Worm (Caenorhabditis elegans) whole organism, L4 larva: Measurements from ENCODE around the gene srh-75.

Experiments used
- F37D6.2 ChIP-seq: sonication (generic microtip); optimal IDR thresholded peaks from 2 replicates; lab custom pipeline; 2016; ENCODE audit warnings: mild to moderate bottlenecking, missing genetic modification characterization, missing compliant biosample characterization
- F44E2.7 ChIP-seq: fragments of 200-800 bp; sonication (Bioruptor generic); IDR thresholded peaks from 2 replicates; pipeline ENCODE4 v2.1.2; 2022; ENCODE audit warnings: missing genetic modification characterization, missing compliant biosample characterization
- F49E8.2 ChIP-seq: sonication (generic microtip); optimal IDR thresholded peaks from 2 replicates; lab custom pipeline; 2016; ENCODE audit warnings: missing compliant biosample characterization, mild to moderate bottlenecking, missing genetic modification characterization, borderline replicate concordance
- R02D3.7 ChIP-seq: fragments of 150-350 bp; sonication (generic microtip); optimal IDR thresholded peaks from 3 replicates; lab custom pipeline; 2014; ENCODE audit warnings: missing biosample characterization, missing genetic modification characterization
- Y105C5A.15 ChIP-seq: fragments of 200-800 bp; sonication (Bioruptor generic); IDR thresholded peaks from 2 replicates; pipeline ENCODE4 v1.3.6; 2022; ENCODE audit warnings: missing genetic modification characterization, missing compliant biosample characterization
- ZK337.2 ChIP-seq: fragments of 200-800 bp; sonication (Bioruptor generic); IDR thresholded peaks from 2 replicates; pipeline ENCODE4 v1.3.6; 2022; ENCODE audit warnings: missing genetic modification reagents, missing genetic modification characterization, missing compliant biosample characterization
- attf-4 ChIP-seq: sonication (generic microtip); optimal IDR thresholded peaks from 3 replicates; lab custom pipeline; 2017; ENCODE audit warnings: missing biosample characterization, missing genetic modification characterization
- ctbp-1 ChIP-seq: fragments of 200-800 bp; sonication (Bioruptor generic); IDR thresholded peaks from 2 replicates; pipeline ENCODE4 v1.3.6; 2022; ENCODE audit warnings: missing genetic modification reagents, missing genetic modification characterization, missing compliant biosample characterization
- daf-16 ChIP-seq, 3 experiments: sonication (generic microtip); optimal IDR thresholded peaks; 2 replicates each; lab custom pipeline; 2016 to 2017; ENCODE audit warnings: missing genetic modification characterization in 3 of 3, missing genetic modification reagents in 3 of 3, mild to moderate bottlenecking in 2 of 3, missing compliant biosample characterization in 2 of 3, missing biosample characterization in 1 of 3, moderate library complexity in 1 of 3
- dmd-6 ChIP-seq: fragments of 200-800 bp; sonication (Bioruptor generic); IDR thresholded peaks from 2 replicates; pipeline ENCODE4 v1.3.6; 2022; ENCODE audit warnings: missing genetic modification reagents, missing genetic modification characterization, missing compliant biosample characterization
- dmd-8 ChIP-seq: fragments of 200-800 bp; sonication (Bioruptor generic); IDR thresholded peaks from 2 replicates; pipeline ENCODE4 v1.3.6; 2022; ENCODE audit warnings: missing genetic modification characterization, missing compliant biosample characterization
- dve-1 ChIP-seq: sonication (generic microtip); optimal IDR thresholded peaks from 2 replicates; lab custom pipeline; 2017; ENCODE audit warnings: antibody characterized with exemption, mild to moderate bottlenecking, missing genetic modification characterization, missing compliant biosample characterization; ENCODE audit not compliant: insufficient read depth
- fkh-10 ChIP-seq: fragments of 150-350 bp; optimal IDR thresholded peaks from 2 replicates; lab custom pipeline; 2014; ENCODE audit warnings: missing biosample characterization, missing genetic modification reagents, missing genetic modification characterization
- hlh-11 ChIP-seq: fragments of 200-800 bp; sonication (Bioruptor generic); optimal IDR thresholded peaks from 2 replicates; lab custom pipeline; 2018; ENCODE audit warnings: mild to moderate bottlenecking, missing genetic modification characterization, missing compliant biosample characterization
- hlh-30 ChIP-seq: sonication (generic microtip); optimal IDR thresholded peaks from 2 replicates; lab custom pipeline; 2017; ENCODE audit warnings: antibody characterized with exemption, mild to moderate bottlenecking, missing genetic modification characterization, missing compliant biosample characterization; ENCODE audit not compliant: insufficient read depth
- lim-7 ChIP-seq: fragments of 200-800 bp; sonication (Bioruptor generic); IDR thresholded peaks from 2 replicates; pipeline ENCODE4 v1.3.6; 2022; ENCODE audit warnings: missing genetic modification characterization, missing compliant biosample characterization
- lin-1 ChIP-seq: fragments of 200-800 bp; sonication (Bioruptor generic); IDR thresholded peaks from 2 replicates; pipeline ENCODE4 v1.3.6; 2022; ENCODE audit warnings: missing genetic modification reagents, missing genetic modification characterization, missing compliant biosample characterization
- lin-38 ChIP-seq: fragments of 200-800 bp; sonication (Bioruptor generic); IDR thresholded peaks from 2 replicates; pipeline ENCODE4 v1.3.6; 2022; ENCODE audit warnings: missing genetic modification reagents, missing genetic modification characterization, missing compliant biosample characterization
- madf-5 ChIP-seq, 2 experiments: fragments of 200-800 bp; sonication (Bioruptor generic); IDR thresholded peaks; 2 replicates each; pipeline ENCODE4 v1.3.6; 2022; ENCODE audit warnings: missing compliant biosample characterization in 2 of 2, missing genetic modification characterization in 2 of 2
- madf-9 ChIP-seq: fragments of 200-800 bp; sonication (Bioruptor generic); conservative IDR thresholded peaks from 2 replicates; pipeline ENCODE4 v1.3.6; 2022; ENCODE audit warnings: missing genetic modification reagents, missing genetic modification characterization, missing compliant biosample characterization
- mxl-3 ChIP-seq: fragments of 200-800 bp; sonication (Bioruptor generic); optimal IDR thresholded peaks from 2 replicates; lab custom pipeline; 2018; ENCODE audit warnings: mild to moderate bottlenecking, missing genetic modification characterization, missing compliant biosample characterization
- nhr-102 ChIP-seq: sonication (generic microtip); optimal IDR thresholded peaks from 2 replicates; lab custom pipeline; 2016; ENCODE audit warnings: mild to moderate bottlenecking, missing genetic modification characterization, moderate library complexity, missing compliant biosample characterization
- nhr-25 ChIP-seq: sonication (generic microtip); optimal IDR thresholded peaks from 2 replicates; lab custom pipeline; 2017; ENCODE audit warnings: missing genetic modification characterization, mild to moderate bottlenecking, missing compliant biosample characterization, antibody characterized with exemption, moderate library complexity, borderline replicate concordance; ENCODE audit not compliant: insufficient read depth
- nhr-28 ChIP-seq: fragments of 150-350 bp; optimal IDR thresholded peaks from 2 replicates; lab custom pipeline; 2014; ENCODE audit warnings: missing biosample characterization, missing genetic modification characterization
- nhr-41 ChIP-seq: fragments of 200-800 bp; sonication (Bioruptor generic); IDR thresholded peaks from 2 replicates; pipeline ENCODE4 v1.3.6; 2022; ENCODE audit warnings: missing genetic modification reagents, missing genetic modification characterization, missing compliant biosample characterization
- nhr-77 ChIP-seq: fragments of 150-350 bp; optimal IDR thresholded peaks from 2 replicates; lab custom pipeline; 2014; ENCODE audit warnings: missing biosample characterization, missing genetic modification characterization
- php-3 ChIP-seq: fragments of 200-800 bp; sonication (Bioruptor generic); IDR thresholded peaks from 2 replicates; pipeline ENCODE4 v1.3.6; 2022; ENCODE audit warnings: missing genetic modification reagents, missing genetic modification characterization, missing compliant biosample characterization
- pqm-1 ChIP-seq: sonication (generic microtip); optimal IDR thresholded peaks from 2 replicates; lab custom pipeline; 2017; ENCODE audit warnings: missing biosample characterization, missing genetic modification characterization
- rbr-2 ChIP-seq: sonication (generic microtip); optimal IDR thresholded peaks from 2 replicates; lab custom pipeline; 2016; ENCODE audit warnings: missing genotype, missing genetic modification characterization, missing compliant biosample characterization
- skn-1 ChIP-seq: fragments of 150-350 bp; optimal IDR thresholded peaks from 2 replicates; lab custom pipeline; 2014; ENCODE audit warnings: missing biosample characterization, missing genetic modification characterization
- snpc-1.2 ChIP-seq: fragments of 200-800 bp; sonication (Bioruptor generic); IDR thresholded peaks from 2 replicates; pipeline ENCODE4 v1.3.6; 2022; ENCODE audit warnings: missing genetic modification reagents, missing genetic modification characterization, missing compliant biosample characterization
- tag-97 ChIP-seq: fragments of 200-800 bp; sonication (Bioruptor generic); IDR thresholded peaks from 2 replicates; pipeline ENCODE4 v1.3.6; 2022; ENCODE audit warnings: missing genetic modification characterization, missing compliant biosample characterization
- tra-1 ChIP-seq: fragments of 200-800 bp; sonication (Bioruptor generic); IDR thresholded peaks from 2 replicates; pipeline ENCODE4 v1.3.6; 2022; ENCODE audit warnings: missing genetic modification reagents, missing genetic modification characterization, missing compliant biosample characterization
- zfp-2 ChIP-seq: sonication (generic microtip); optimal IDR thresholded peaks from 2 replicates; lab custom pipeline; 2016; ENCODE audit warnings: mild to moderate bottlenecking, missing genetic modification characterization, missing compliant biosample characterization
- zip-11 ChIP-seq: fragments of 200-800 bp; sonication (Bioruptor generic); IDR thresholded peaks from 2 replicates; pipeline ENCODE4 v1.3.6; 2022; ENCODE audit warnings: missing genetic modification characterization, missing compliant biosample characterization

srh-75 gene

DNA sequence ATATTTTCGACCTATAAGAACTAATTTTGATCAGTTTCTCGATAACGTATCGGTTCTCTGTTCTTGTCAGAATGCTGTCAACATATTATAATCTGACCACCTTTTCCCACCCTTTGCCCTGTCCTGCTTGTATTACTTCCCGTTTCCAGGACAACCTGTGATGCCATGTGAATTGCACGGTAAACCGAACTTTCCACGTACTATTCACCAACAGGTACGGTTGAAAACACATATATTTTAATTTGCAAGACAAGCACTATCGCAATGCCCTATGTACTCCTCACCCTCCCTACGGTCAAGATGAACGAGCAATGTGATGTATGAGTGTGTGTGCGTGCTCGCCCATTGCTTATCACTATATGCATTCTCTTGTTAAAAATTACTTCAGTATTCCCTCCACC is 47.8 kb downstream of the srh-75 start (continued):
- TF ChIP-seq rbr-2 (tag; lab: Kevin White, UChicago) (no peak), lin-38 (GFP tag; lab: Robert Waterston, UW) (no peak), F49E8.2 (tag; lab: Kevin White, UChicago) (no peak), F37D6.2 (no peak), tra-1 (GFP tag; lab: Robert Waterston, UW) (peak; percentile 78), attf-4 (tag; lab: Kevin White, UChicago) (no peak), nhr-102 (tag; lab: Kevin White, UChicago) (peak; percentile 57), fkh-10 (GFP tag; lab: Kevin White, UChicago) (no peak), lim-7 (GFP tag; lab: Robert Waterston, UW) (no peak), nhr-25 (no peak), dmd-6 (peak; percentile 96), mxl-3 (GFP tag; lab: Kevin White, UChicago) (no peak), hlh-30 (tag; lab: Kevin White, UChicago) (no peak), tag-97 (GFP tag; lab: Robert Waterston, UW) (no peak), snpc-1.2 (GFP tag; lab: Robert Waterston, UW) (no peak), madf-5 (GFP tag; IDR thresholded peaks at IDR 0.05; lab: Robert Waterston, UW) (no peak), madf-9 (GFP tag; lab: Robert Waterston, UW) (no peak), nhr-77 (tag; lab: Kevin White, UChicago) (peak; percentile 15), F44E2.7 (GFP tag; lab: Robert Waterston, UW) (no peak), zip-11 (GFP tag; lab: Robert Waterston, UW) (no peak)

DNA sequence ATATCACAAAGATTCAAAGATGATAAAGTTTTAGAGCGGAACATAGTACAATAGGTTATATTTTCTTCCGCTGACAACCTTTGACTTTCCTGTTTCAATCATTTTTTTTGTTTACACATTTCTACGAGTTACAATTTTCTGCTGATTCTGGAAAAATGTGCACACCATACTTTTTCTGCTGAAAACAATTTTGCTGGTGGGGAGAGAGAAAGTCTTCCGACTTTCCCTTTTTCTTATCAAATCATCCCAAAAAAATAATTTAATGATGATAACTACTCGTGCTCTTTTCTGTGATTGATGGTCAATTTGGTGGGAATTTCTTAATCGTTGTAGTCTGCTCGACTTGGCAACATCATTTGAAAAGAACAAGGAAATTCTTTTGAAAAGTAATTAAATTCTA is 49.3 kb downstream of the srh-75 start:
- TF ChIP-seq php-3 (GFP tag; lab: Robert Waterston, UW), result 0 out of 2 replicates have a peak, but pooled peaks have one; percentile 53
- TF ChIP-seq ZK337.2 (GFP tag; lab: Robert Waterston, UW), result no peak
- no peak for TF ChIP-seq zfp-2 (tag; lab: Kevin White, UChicago)
- TF ChIP-seq ctbp-1 (GFP tag; lab: Robert Waterston, UW), result no peak
- TF ChIP-seq nhr-41 (GFP tag; lab: Robert Waterston, UW), result no peak
- TF ChIP-seq mxl-3 (GFP tag; lab: Kevin White, UChicago), result no peak
- peak; percentile 88 for TF ChIP-seq dmd-6
- peak; percentile 62 for TF ChIP-seq nhr-77 (tag; lab: Kevin White, UChicago)
- no peak for TF ChIP-seq tag-97 (GFP tag; lab: Robert Waterston, UW)
- TF ChIP-seq dmd-8 (GFP tag; lab: Robert Waterston, UW), result no peak
- no peak for TF ChIP-seq skn-1 (tag; lab: Kevin White, UChicago)
- 0 out of 2 replicates have a peak, but pooled peaks have one; percentile 26 for TF ChIP-seq lin-1
- 0 out of 2 replicates have a peak, but pooled peaks have one; percentile 19 for TF ChIP-seq tra-1 (GFP tag; lab: Robert Waterston, UW)
- no peak for TF ChIP-seq daf-16 (GFP tag; optimal IDR thresholded peaks at IDR 0.05; lab: Kevin White, UChicago)
- TF ChIP-seq daf-16 (tag; optimal IDR thresholded peaks at IDR 0.05; lab: Kevin White, UChicago), result peak; percentile 63
- TF ChIP-seq Y105C5A.15, result no peak
- TF ChIP-seq nhr-28 (tag; lab: Kevin White, UChicago), result peak; percentile 63
- peak; percentile 27 for TF ChIP-seq pqm-1 (tag; lab: Kevin White, UChicago)
- TF ChIP-seq R02D3.7 (tag; lab: Kevin White, UChicago), result no peak
- TF ChIP-seq dve-1 (tag; lab: Kevin White, UChicago), result peak; percentile 38
- peak; percentile 65 for TF ChIP-seq hlh-11
- TF ChIP-seq lin-38 (GFP tag; lab: Robert Waterston, UW), result no peak
